Worm (Caenorhabditis elegans): ENCODE data around the gene K11G9.5.

The K11G9.5 gene

DNA sequence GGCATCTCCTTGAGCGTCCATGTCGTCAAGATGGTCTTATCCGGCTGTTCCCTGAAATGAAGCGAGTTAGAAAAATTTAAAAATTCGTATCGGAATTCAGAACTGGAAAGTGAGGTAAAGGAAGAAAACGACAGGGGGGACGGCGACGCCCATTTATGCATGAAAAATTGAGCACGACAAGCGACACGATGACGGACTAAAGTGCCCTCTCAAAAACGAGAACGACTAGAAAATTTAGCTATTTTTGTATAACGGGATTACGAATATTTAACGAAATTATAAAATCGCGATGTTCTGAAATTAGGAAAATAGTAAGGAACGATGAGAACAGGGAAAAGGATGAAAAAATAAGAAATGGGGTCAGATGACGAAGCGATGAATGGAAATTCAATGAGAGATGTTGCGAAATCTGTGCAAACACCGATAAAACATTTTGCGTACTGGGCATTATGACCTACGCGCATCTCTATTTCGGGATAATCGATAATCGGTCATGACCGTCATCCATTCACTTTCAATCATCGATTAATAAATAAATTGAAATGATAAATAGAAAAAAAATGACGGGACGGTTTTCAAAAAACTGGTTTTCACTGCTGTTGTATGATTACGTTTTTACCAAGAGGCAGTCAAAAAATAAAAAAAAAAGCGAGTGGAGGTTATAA is 31.7 kb downstream of the K11G9.5 start, which contains the start of gene snb-1 (continued):
- no peak for TF ChIP-seq F49E8.2 (tag; optimal IDR thresholded peaks at IDR 0.05; ENCODE audit: borderline replicate concordance)
- TF ChIP-seq lsy-2 (tag; optimal IDR thresholded peaks at IDR 0.05), result peak in 1 of 2 experiments; percentile 80
- TF ChIP-seq mdl-1 (tag; optimal IDR thresholded peaks at IDR 0.05), result peak in 1 of 2 experiments; percentile 34
- no peak for TF ChIP-seq zfp-3 (GFP tag; conservative IDR thresholded peaks at IDR 0.05)
- no peak for TF ChIP-seq lin-29 (GFP tag; IDR thresholded peaks at IDR 0.05)
- peak; percentile 71 for TF ChIP-seq hlh-11 (tag; optimal IDR thresholded peaks at IDR 0.05)
- TF ChIP-seq aha-1 (tag), result no peak
- peak; percentile 26 for TF ChIP-seq rbr-2 (tag; optimal IDR thresholded peaks at IDR 0.05)
- no peak for TF ChIP-seq ces-1 (GFP tag; optimal IDR thresholded peaks at IDR 0.05)
- no peak for TF ChIP-seq mdt-29 (GFP tag; IDR thresholded peaks at IDR 0.05)
- no peak for TF ChIP-seq zip-11 (GFP tag; IDR thresholded peaks at IDR 0.05)
- TF ChIP-seq nhr-237 (tag; optimal IDR thresholded peaks at IDR 0.05), result no peak
- TF ChIP-seq F44E2.7 (GFP tag; IDR thresholded peaks at IDR 0.05), result no peak
- peak; percentile 61 for TF ChIP-seq T20F7.1 (GFP tag; optimal IDR thresholded peaks at IDR 0.05)
- peak; percentile 43 for TF ChIP-seq dpl-1 (GFP tag; optimal IDR thresholded peaks at IDR 0.05)
- no peak for TF ChIP-seq snpc-1.2 (GFP tag; IDR thresholded peaks at IDR 0.05)
- no peak for TF ChIP-seq madf-5 (GFP tag; IDR thresholded peaks at IDR 0.05)
- peak; percentile 38 for TF ChIP-seq nhr-48 (tag; optimal IDR thresholded peaks at IDR 0.05)
- TF ChIP-seq ceh-28 (tag; optimal IDR thresholded peaks at IDR 0.05), result peak; percentile 79
- peak; percentile 23; the same call in 1 of the 2 replicates for TF ChIP-seq dmd-6 (GFP tag; IDR thresholded peaks at IDR 0.05)
- no peak for TF ChIP-seq nhr-77 (tag; optimal IDR thresholded peaks at IDR 0.05)
- TF ChIP-seq lin-38 (GFP tag; IDR thresholded peaks at IDR 0.05), result no peak
- TF ChIP-seq php-3 (GFP tag; IDR thresholded peaks at IDR 0.05), result no peak
- no peak for TF ChIP-seq nhr-111 (GFP tag; optimal IDR thresholded peaks at IDR 0.05)
- TF ChIP-seq hif-1 (tag; optimal IDR thresholded peaks at IDR 0.05), result peak in 1 of 2 experiments; percentile 21
- TF ChIP-seq lin-1 (GFP tag; IDR thresholded peaks at IDR 0.05), result no peak
- TF ChIP-seq unc-39 (tag; optimal IDR thresholded peaks at IDR 0.05), result no peak
- no peak for TF ChIP-seq attf-4 (tag; optimal IDR thresholded peaks at IDR 0.05)
- TF ChIP-seq nhr-6 (tag; optimal IDR thresholded peaks at IDR 0.05), result peak; percentile 34
- TF ChIP-seq zip-2 (tag; optimal IDR thresholded peaks at IDR 0.05), result no peak
- TF ChIP-seq tra-1 (GFP tag; IDR thresholded peaks at IDR 0.05), result 0 out of 2 replicates have a peak, but pooled peaks have one; percentile 4
- no peak for TF ChIP-seq ceh-62 (tag; optimal IDR thresholded peaks at IDR 0.05)
- TF ChIP-seq dve-1 (tag; optimal IDR thresholded peaks at IDR 0.05; ENCODE audit: insufficient read depth), result peak; percentile 13
- TF ChIP-seq mes-2 (tag; optimal IDR thresholded peaks at IDR 0.05; ENCODE audit: poor library complexity, severe bottlenecking), result peak; percentile 70
- TF ChIP-seq unc-62 (GFP tag; optimal IDR thresholded peaks at IDR 0.05 in 1 of 2), result peak in 1 of 2 experiments; percentile 95
- no peak for TF ChIP-seq unc-62 (tag; optimal IDR thresholded peaks at IDR 0.05)
- no peak for TF ChIP-seq ceh-32 (tag; optimal IDR thresholded peaks at IDR 0.05; ENCODE audit: poor library complexity)
- peak; percentile 93 for TF ChIP-seq hlh-30 (tag; optimal IDR thresholded peaks at IDR 0.05; ENCODE audit: insufficient read depth)
- TF ChIP-seq hmg-1.1 (GFP tag; IDR thresholded peaks at IDR 0.05), result peak; percentile 39
- no peak for TF ChIP-seq jun-1 (tag; optimal IDR thresholded peaks at IDR 0.05)
- no peak for TF ChIP-seq lin-15B (tag; optimal IDR thresholded peaks at IDR 0.05)
- TF ChIP-seq mep-1 (tag; optimal IDR thresholded peaks at IDR 0.05), result peak; percentile 69
- no peak for TF ChIP-seq sdz-12 (GFP tag; optimal IDR thresholded peaks at IDR 0.05)
- no peak for TF ChIP-seq nhr-76 (tag; optimal IDR thresholded peaks at IDR 0.05)
- no peak for TF ChIP-seq tag-97 (GFP tag; IDR thresholded peaks at IDR 0.05)
- no peak for TF ChIP-seq madf-9 (GFP tag; conservative IDR thresholded peaks at IDR 0.05)
- TF ChIP-seq fkh-10 (GFP tag; optimal IDR thresholded peaks at IDR 0.05), result no peak
- no peak for TF ChIP-seq ceh-44 (GFP tag; IDR thresholded peaks at IDR 0.05)
- TF ChIP-seq lir-3 (tag; optimal IDR thresholded peaks at IDR 0.05), result no peak
- no peak for TF ChIP-seq pha-4 (GFP tag; IDR thresholded peaks at IDR 0.05)
- no peak for TF ChIP-seq pha-4 (tag; optimal IDR thresholded peaks at IDR 0.05)

Measured in whole organism, L4 larva.